Worm (Caenorhabditis elegans): ENCODE results near the gene F40G9.14.

F40G9.14 gene

ce11 chrIII:154168-154567 lies 23.4 kb downstream of the F40G9.14 start:
- TF ChIP-seq T07F8.4 (tag; optimal IDR thresholded peaks at IDR 0.05) = no peak
- peak; percentile 40 for TF ChIP-seq atf-7 (tag; optimal IDR thresholded peaks at IDR 0.05)
- peak; percentile 96 for TF ChIP-seq nhr-80 (tag; optimal IDR thresholded peaks at IDR 0.05)
- peak; percentile 52 for TF ChIP-seq ztf-22 (GFP tag; optimal IDR thresholded peaks at IDR 0.05)
- no peak for TF ChIP-seq snpc-4 (GFP tag; optimal IDR thresholded peaks at IDR 0.05)
- no peak for TF ChIP-seq snpc-4 (tag; optimal IDR thresholded peaks at IDR 0.05)
- TF ChIP-seq ets-4 (GFP tag; optimal IDR thresholded peaks at IDR 0.05) = peak; percentile 19
- TF ChIP-seq tbp1 (GFP tag; optimal IDR thresholded peaks at IDR 0.05) = peak; percentile 5

ce11 chrIII:151084-151483 lies 26.5 kb downstream of the F40G9.14 start:
- TF ChIP-seq lin-26 (GFP tag; IDR thresholded peaks at IDR 0.05) = 0 out of 2 replicates have a peak, but pooled peaks have one; percentile 30
- no peak for TF ChIP-seq unc-62 (GFP tag; optimal IDR thresholded peaks at IDR 0.05)
- 0 out of 2 replicates have a peak, but pooled peaks have one; percentile 12 for TF ChIP-seq ztf-6 (GFP tag; IDR thresholded peaks at IDR 0.05)
- TF ChIP-seq nhr-27 (tag; optimal IDR thresholded peaks at IDR 0.05) = no peak
- TF ChIP-seq efl-1 (GFP tag; optimal IDR thresholded peaks at IDR 0.05) = no peak
- 0 out of 2 replicates have a peak, but pooled peaks have one; percentile 51 for TF ChIP-seq F37B4.10 (GFP tag; IDR thresholded peaks at IDR 0.05)
- TF ChIP-seq snpc-4 (GFP tag; optimal IDR thresholded peaks at IDR 0.05) = no peak
- TF ChIP-seq snpc-4 (tag; optimal IDR thresholded peaks at IDR 0.05) = peak in 2 of 4 experiments; percentile 67 to 85
- no peak for TF ChIP-seq let-607 (tag; optimal IDR thresholded peaks at IDR 0.05)

ce11 chrIII:149132-149531 lies 28.5 kb downstream of the F40G9.14 start:
- TF ChIP-seq F49E8.2 (tag; optimal IDR thresholded peaks at IDR 0.05; ENCODE audit: insufficient read depth) = no peak
- TF ChIP-seq somi-1 (GFP tag; optimal IDR thresholded peaks at IDR 0.05) = no peak
- TF ChIP-seq mes-4 (tag; optimal IDR thresholded peaks at IDR 0.05) = no peak
- no peak for TF ChIP-seq hmg-1.2 (GFP tag; IDR thresholded peaks at IDR 0.05)
- no peak for TF ChIP-seq B0035.1 (tag; optimal IDR thresholded peaks at IDR 0.05)
- no peak for TF ChIP-seq xnd-1 (tag; optimal IDR thresholded peaks at IDR 0.05)
- no peak for TF ChIP-seq nhr-179 (tag; optimal IDR thresholded peaks at IDR 0.05)
- TF ChIP-seq nfya-2 (GFP tag; IDR thresholded peaks at IDR 0.05) = no peak
- TF ChIP-seq F52B5.7 (tag; optimal IDR thresholded peaks at IDR 0.05) = no peak
- no peak for TF ChIP-seq rcor-1 (GFP tag; IDR thresholded peaks at IDR 0.05)
- TF ChIP-seq rpc-1 (optimal IDR thresholded peaks at IDR 0.05) = no peak
- TF ChIP-seq rpc-1 (tag; optimal IDR thresholded peaks at IDR 0.05) = no peak
- TF ChIP-seq ztf-22 (GFP tag; optimal IDR thresholded peaks at IDR 0.05) = no peak
- TF ChIP-seq ekl-4 (GFP tag; IDR thresholded peaks at IDR 0.05) = no peak
- no peak for TF ChIP-seq hsf-1 (GFP tag; IDR thresholded peaks at IDR 0.05)
- no peak for TF ChIP-seq pha-4 (tag; optimal IDR thresholded peaks at IDR 0.05)
- no peak for TF ChIP-seq F39B2.1 (GFP tag; IDR thresholded peaks at IDR 0.05)

DNA sequence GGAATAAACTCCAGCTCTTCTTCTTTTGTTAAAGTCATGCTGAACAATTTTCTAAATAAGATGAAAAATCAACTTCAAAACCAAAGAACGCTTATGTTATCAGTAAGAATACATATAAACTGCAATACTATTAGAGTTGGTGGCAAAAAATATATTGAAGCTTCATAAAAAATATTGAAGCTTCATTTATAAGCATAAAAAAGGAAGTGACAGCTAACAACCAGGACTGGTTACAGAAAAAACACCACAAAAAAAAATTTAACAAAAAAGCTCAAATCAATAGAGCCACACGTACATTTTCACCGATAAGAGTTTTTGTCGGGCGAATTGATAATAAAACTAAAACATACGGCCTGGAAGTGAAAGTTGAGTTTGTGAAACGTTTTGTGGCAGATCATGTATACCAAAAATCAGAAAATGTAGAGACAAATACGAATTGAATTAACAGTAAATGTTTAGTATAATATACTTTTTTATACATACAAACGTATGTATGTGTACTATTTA lies 30.0 kb downstream of the F40G9.14 start, which contains the start of gene sqst-5:
Gene sqst-5 (minus strand): TSS at position 51 of the 507 bp plus-strand sequence.
- TF ChIP-seq akir-1 (GFP tag; optimal IDR thresholded peaks at IDR 0.05) (no peak), hsf-1 (GFP tag; IDR thresholded peaks at IDR 0.05) (no peak), nhr-80 (tag; optimal IDR thresholded peaks at IDR 0.05) (peak; percentile 69)

DNA sequence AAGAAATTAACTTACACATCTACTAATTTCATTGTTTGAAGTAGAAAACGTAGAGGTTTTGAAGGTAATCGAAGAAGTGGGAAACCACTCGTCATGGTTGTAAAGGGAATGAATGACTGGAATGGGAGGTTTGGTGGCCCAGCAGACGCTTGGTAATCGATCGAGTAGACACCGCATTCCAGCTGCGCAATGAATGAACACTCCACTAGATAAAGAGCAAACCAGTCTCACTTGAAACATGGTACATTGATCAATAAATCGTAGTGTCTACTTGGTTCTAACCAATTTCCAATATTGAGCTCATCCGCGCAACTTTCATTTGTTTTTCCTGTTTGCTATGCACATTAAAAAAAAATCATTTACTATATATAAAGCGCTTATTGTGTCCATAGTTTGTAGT lies 31.2 kb downstream of the F40G9.14 start, which contains the start of gene fbxb-84:
Gene fbxb-84 (minus strand): TSS at position 101 of the 400 bp plus-strand sequence.
- TF ChIP-seq ZK185.1 (tag; optimal IDR thresholded peaks at IDR 0.05; ENCODE audit: poor library complexity, severe bottlenecking) = no peak
- no peak for TF ChIP-seq T07F8.4 (tag; optimal IDR thresholded peaks at IDR 0.05)
- TF ChIP-seq ceh-100 (GFP tag; IDR thresholded peaks at IDR 0.05) = no peak
- TF ChIP-seq ceh-27 (GFP tag; optimal IDR thresholded peaks at IDR 0.05) = no peak
- TF ChIP-seq T26A5.8 (tag; optimal IDR thresholded peaks at IDR 0.05) = no peak
- no peak for TF ChIP-seq D2030.7 (GFP tag; IDR thresholded peaks at IDR 0.05)
- TF ChIP-seq ztf-18 (tag; optimal IDR thresholded peaks at IDR 0.05) = no peak
- TF ChIP-seq nhr-120 (GFP tag; IDR thresholded peaks at IDR 0.05) = no peak
- TF ChIP-seq aptf-3 (GFP tag; IDR thresholded peaks at IDR 0.05) = no peak
- no peak for TF ChIP-seq Y53G8AR.9 (GFP tag; conservative IDR thresholded peaks at IDR 0.05)
- TF ChIP-seq egl-18 (GFP tag; IDR thresholded peaks at IDR 0.05) = no peak
- TF ChIP-seq ceh-40 (GFP tag; IDR thresholded peaks at IDR 0.05) = no peak
- TF ChIP-seq hrde-1 (tag; optimal IDR thresholded peaks at IDR 0.05; ENCODE audit: borderline replicate concordance) = no peak

All from whole organism, young adult.